Fruit fly (Drosophila melanogaster): ENCODE results near the gene ND-B18.

DNA sequence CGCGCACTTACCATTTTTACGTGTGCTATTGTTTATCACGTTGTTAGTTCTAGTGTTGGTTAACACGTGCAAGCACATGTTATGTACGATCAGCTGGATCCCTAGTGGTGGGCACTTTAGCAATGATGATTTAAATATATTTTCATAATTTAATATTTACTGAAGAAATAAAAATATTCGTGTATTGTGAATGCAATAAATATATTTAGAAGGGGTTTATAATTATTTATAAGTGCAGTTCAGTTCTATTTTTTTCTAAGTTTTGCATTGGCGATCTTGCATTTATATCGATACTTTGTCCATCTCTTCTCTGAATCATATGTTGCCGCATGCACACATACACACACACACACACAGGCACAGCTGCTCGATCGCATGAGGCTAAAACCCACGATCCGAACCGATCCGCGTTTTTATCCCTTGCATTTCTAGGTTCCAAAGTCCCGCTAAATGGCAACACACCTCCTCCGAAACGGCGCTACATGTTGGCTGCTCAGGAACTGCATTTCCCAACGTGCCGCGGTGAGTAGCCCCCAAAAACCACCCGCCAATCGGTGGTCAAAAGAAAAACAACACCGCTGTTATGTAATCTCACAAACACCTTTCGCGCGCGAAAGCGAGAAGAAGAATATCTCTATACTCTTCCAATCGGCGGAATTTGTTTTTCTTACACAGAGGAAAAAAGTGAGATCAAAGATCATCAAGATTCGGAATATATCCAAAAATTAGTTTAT, 22.4 kb downstream of the ND-B18 start, which contains the start of the genes CG15027 and Dbct:
- TF ChIP-seq CG6792 (GFP tag; optimal IDR thresholded peaks at IDR 0.05), result peak; percentile 41
- TF ChIP-seq esn (GFP tag; optimal IDR thresholded peaks at IDR 0.05), result peak; percentile 70
- peak; percentile 53 for TF ChIP-seq CG3919 (GFP tag; optimal IDR thresholded peaks at IDR 0.05)
- peak; percentile 42 for TF ChIP-seq Hr39 (GFP tag; optimal IDR thresholded peaks at IDR 0.05)

Data from whole organism, prepupa.